Fruit fly (Drosophila melanogaster): ENCODE results near the gene ImpE1.

dm6 chr3L:8358776-8359455 lies 13.3 kb upstream of the ImpE1 start:
- TF ChIP-seq CTCF (optimal IDR thresholded peaks at IDR 0.05) = no peak
- TF ChIP-seq CG8478 (optimal IDR thresholded peaks at IDR 0.05) = no peak
